Worm (Caenorhabditis elegans): ENCODE data around the gene R04F11.5.
A peak's percentile ranks its signal among the peaks of the same experiment; 100 is the strongest.

R04F11.5 gene

DNA sequence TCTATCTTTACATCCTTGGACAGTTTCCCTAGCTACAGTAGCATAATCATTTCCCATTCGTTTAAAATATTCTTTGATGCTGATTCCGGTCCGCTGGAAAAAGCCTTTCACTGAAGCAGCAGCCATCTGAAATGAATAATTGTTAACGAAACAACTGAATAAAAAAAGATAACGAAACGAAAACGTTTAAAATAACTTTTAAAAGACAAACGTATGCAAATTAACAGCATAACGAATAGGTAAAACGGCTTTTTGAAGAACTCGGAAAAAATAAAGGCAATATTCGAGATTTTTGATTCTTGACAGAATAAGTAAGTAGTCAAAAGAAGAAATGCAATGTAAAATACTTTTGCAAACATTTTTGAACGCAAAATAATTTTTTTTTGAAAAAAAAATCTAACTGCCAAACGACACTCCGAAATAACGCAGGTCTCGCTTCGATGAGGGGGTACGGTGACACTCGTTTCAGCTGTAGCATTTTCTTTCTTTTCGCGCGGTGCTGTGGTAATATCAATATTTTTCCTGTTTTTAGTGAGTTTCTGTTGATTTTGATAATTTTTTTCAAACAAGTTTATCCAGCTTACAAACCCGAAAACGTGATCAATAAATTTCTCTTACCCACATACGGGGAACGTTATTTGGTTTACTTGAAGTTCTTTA is at the start of gene R04F11.5, which contains the start of gene R04F11.2:
R04F11.5 (minus strand) TSS at position 126 of the 660 bp plus-strand sequence.
R04F11.2 (plus strand) TSS at position 488 of the 660 bp plus-strand sequence.
- TF ChIP-seq ztf-4 (tag; optimal IDR thresholded peaks at IDR 0.05), result no peak
- no peak for TF ChIP-seq unc-98 (GFP tag; IDR thresholded peaks at IDR 0.05)
- no peak for TF ChIP-seq fkh-4 (tag; optimal IDR thresholded peaks at IDR 0.05; ENCODE audit: borderline replicate concordance)
- peak; percentile 49 for TF ChIP-seq irx-1 (tag; optimal IDR thresholded peaks at IDR 0.05)
- peak; percentile 46 for TF ChIP-seq egl-13 (tag; optimal IDR thresholded peaks at IDR 0.05)
- no peak for TF ChIP-seq mab-9 (GFP tag; IDR thresholded peaks at IDR 0.05)
- peak; percentile 69 for TF ChIP-seq tbx-2 (tag; optimal IDR thresholded peaks at IDR 0.05)
- TF ChIP-seq pag-3 (tag; optimal IDR thresholded peaks at IDR 0.05; ENCODE audit: borderline replicate concordance, insufficient read depth), result no peak
- peak; percentile 19 for TF ChIP-seq aly-2 (tag; optimal IDR thresholded peaks at IDR 0.05)
- peak; percentile 71 for TF ChIP-seq nhr-90 (tag; optimal IDR thresholded peaks at IDR 0.05; ENCODE audit: poor library complexity)
- peak; percentile 56 for TF ChIP-seq lin-13 (GFP tag; optimal IDR thresholded peaks at IDR 0.05)
- no peak for TF ChIP-seq nhr-12 (tag; optimal IDR thresholded peaks at IDR 0.05)
- TF ChIP-seq hlh-4 (tag; optimal IDR thresholded peaks at IDR 0.05), result no peak
- TF ChIP-seq ces-1 (GFP tag; optimal IDR thresholded peaks at IDR 0.05), result no peak
- peak; percentile 92 for TF ChIP-seq mep-1 (tag; optimal IDR thresholded peaks at IDR 0.05)
- TF ChIP-seq lin-39 (tag; optimal IDR thresholded peaks at IDR 0.05), result peak; percentile 59
- TF ChIP-seq elt-2 (tag; optimal IDR thresholded peaks at IDR 0.05), result no peak
- TF ChIP-seq egl-27 (tag; optimal IDR thresholded peaks at IDR 0.05), result no peak
- TF ChIP-seq dpl-1 (GFP tag; optimal IDR thresholded peaks at IDR 0.05), result peak; percentile 80 to 88 (median 82)
- TF ChIP-seq isw-1 (GFP tag; IDR thresholded peaks at IDR 0.05), result peak; percentile 67
- TF ChIP-seq nhr-11 (tag; optimal IDR thresholded peaks at IDR 0.05), result peak; percentile 34
- no peak for TF ChIP-seq ets-5 (GFP tag; IDR thresholded peaks at IDR 0.05)
- peak; percentile 72 for TF ChIP-seq nhr-19 (GFP tag; conservative IDR thresholded peaks at IDR 0.05)
- TF ChIP-seq nhr-76 (tag; optimal IDR thresholded peaks at IDR 0.05), result no peak
- peak; percentile 80 for TF ChIP-seq lin-15B (tag; optimal IDR thresholded peaks at IDR 0.05)
- no peak for TF ChIP-seq vab-15 (tag; optimal IDR thresholded peaks at IDR 0.05)
- TF ChIP-seq grh-1 (GFP tag; IDR thresholded peaks at IDR 0.05), result 0 out of 2 replicates have a peak, but pooled peaks have one; percentile 56
- TF ChIP-seq ceh-88 (GFP tag; IDR thresholded peaks at IDR 0.05), result peak; percentile 7; the same call in 1 of the 2 replicates
- TF ChIP-seq nhr-237 (tag; optimal IDR thresholded peaks at IDR 0.05), result peak; percentile 31
- peak; percentile 55 to 86 (median 59) for TF ChIP-seq ceh-82 (tag; optimal IDR thresholded peaks at IDR 0.05)
- TF ChIP-seq ceh-63 (GFP tag; optimal IDR thresholded peaks at IDR 0.05), result no peak
- TF ChIP-seq unc-30 (tag; optimal IDR thresholded peaks at IDR 0.05), result no peak
- no peak for TF ChIP-seq sptf-1 (tag; optimal IDR thresholded peaks at IDR 0.05)
- TF ChIP-seq zag-1 (tag; optimal IDR thresholded peaks at IDR 0.05), result no peak
- peak; percentile 84 for TF ChIP-seq nhr-71 (tag; optimal IDR thresholded peaks at IDR 0.05)
- TF ChIP-seq C34B4.2 (tag; optimal IDR thresholded peaks at IDR 0.05), result no peak
- TF ChIP-seq C04F5.9 (tag; optimal IDR thresholded peaks at IDR 0.05), result no peak
- no peak for TF ChIP-seq mef-2 (tag; optimal IDR thresholded peaks at IDR 0.05)
- peak; percentile 34 for TF ChIP-seq pax-3 (tag; optimal IDR thresholded peaks at IDR 0.05)
- peak; percentile 73 for TF ChIP-seq xbp-1 (tag; optimal IDR thresholded peaks at IDR 0.05)
- no peak for TF ChIP-seq ceh-8 (GFP tag; optimal IDR thresholded peaks at IDR 0.05)
- TF ChIP-seq lsy-2 (tag; optimal IDR thresholded peaks at IDR 0.05), result peak; percentile 99
- no peak for TF ChIP-seq Y116A8C.19 (tag; optimal IDR thresholded peaks at IDR 0.05; ENCODE audit: borderline replicate concordance)
- peak; percentile 2 for TF ChIP-seq hpl-2 (GFP tag; optimal IDR thresholded peaks at IDR 0.05)
- peak; percentile 76 for TF ChIP-seq nhr-20 (tag; optimal IDR thresholded peaks at IDR 0.05)
- peak; percentile 82 for TF ChIP-seq unc-130 (tag; optimal IDR thresholded peaks at IDR 0.05)
- peak; percentile 74 for TF ChIP-seq snpc-4 (tag; optimal IDR thresholded peaks at IDR 0.05)
- TF ChIP-seq nhr-84 (tag; optimal IDR thresholded peaks at IDR 0.05), result no peak
- TF ChIP-seq ceh-90 (tag; optimal IDR thresholded peaks at IDR 0.05), result no peak
- TF ChIP-seq lin-35 (GFP tag; optimal IDR thresholded peaks at IDR 0.05), result peak; percentile 84 to 91
- peak; percentile 84 to 88 for TF ChIP-seq efl-1 (optimal IDR thresholded peaks at IDR 0.05)
- peak; percentile 85 to 98 for TF ChIP-seq efl-1 (GFP tag; optimal IDR thresholded peaks at IDR 0.05 in 1 of 2)
